Worm (Caenorhabditis elegans) whole organism, midembryonic: ENCODE measurements around the gene srg-61.

Experiments
- cog-1 ChIP-seq: sonication (generic microtip); optimal IDR thresholded peaks from 2 replicates; lab custom pipeline; 2016; ENCODE audit warnings: missing genetic modification characterization, missing compliant biosample characterization
- med-1 ChIP-seq: sonication (generic microtip); optimal IDR thresholded peaks from 2 replicates; lab custom pipeline; 2017; ENCODE audit warnings: missing genetic modification characterization, mild to moderate bottlenecking, missing compliant biosample characterization, antibody characterized with exemption, missing genetic modification reagents; ENCODE audit not compliant: insufficient read depth
- ztf-29 ChIP-seq: fragments of 200-800 bp; sonication (Bioruptor generic); IDR thresholded peaks from 2 replicates; pipeline ENCODE4 v1.3.6; 2022; ENCODE audit warnings: missing genetic modification reagents, missing genetic modification characterization, missing compliant biosample characterization

DNA sequence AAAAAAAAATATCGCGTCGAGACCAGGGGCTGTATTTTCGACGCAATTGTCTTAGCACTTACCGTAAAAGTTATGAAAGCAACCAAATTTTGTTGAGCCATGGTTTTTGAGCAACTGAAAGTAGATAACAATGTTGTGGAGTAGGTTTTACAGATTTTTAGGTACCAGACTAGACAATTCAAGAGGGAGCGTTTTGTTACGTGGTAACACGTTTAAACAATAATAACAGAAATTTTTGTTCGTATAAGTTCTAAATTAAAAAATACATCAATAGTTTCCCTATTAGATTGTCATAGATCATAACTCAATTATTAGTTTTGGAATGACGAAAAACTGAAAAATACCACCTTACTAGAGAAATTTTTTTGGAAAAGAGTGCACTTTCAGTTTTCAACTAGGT is 9.9 kb upstream of the srg-61 start, which contains the start of gene srx-24:
- TF ChIP-seq cog-1 (tag; lab: Kevin White, UChicago) (no peak), ztf-29 (GFP tag; lab: Robert Waterston, UW) (no peak), med-1 (GFP tag; lab: Kevin White, UChicago) (no peak)
